Worm (Caenorhabditis elegans) whole organism, L1 larva: Measurements from ENCODE around the gene R11E3.19.

Source experiments
- ceh-90 ChIP-seq: sonication (generic microtip); optimal IDR thresholded peaks from 2 replicates; lab custom pipeline; 2016; ENCODE audit warnings: missing genetic modification characterization, missing compliant biosample characterization
- dsc-1 ChIP-seq: sonication (generic microtip); optimal IDR thresholded peaks from 2 replicates; lab custom pipeline; 2016; ENCODE audit warnings: mild to moderate bottlenecking, missing genetic modification characterization, missing compliant biosample characterization
- elt-2 ChIP-seq: sonication (generic microtip); optimal IDR thresholded peaks from 2 replicates; lab custom pipeline; 2016; ENCODE audit warnings: missing genetic modification characterization, mild to moderate bottlenecking, inconsistent platforms, missing compliant biosample characterization, missing genetic modification reagents
- elt-3 ChIP-seq, 6 experiments: fragments of 150-350 bp in 1 of 6; sonication (generic microtip); optimal IDR thresholded peaks; 2 replicates each; lab custom pipeline; 2017 to 2018; ENCODE audit warnings: missing biosample characterization in 6 of 6, missing genetic modification characterization in 6 of 6, inconsistent platforms in 1 of 6
- fkh-10 ChIP-seq: sonication (generic microtip); optimal IDR thresholded peaks from 2 replicates; lab custom pipeline; 2017; ENCODE audit warnings: missing biosample characterization, missing genetic modification reagents, missing genetic modification characterization
- lin-13 ChIP-seq: fragments of 150-350 bp; optimal IDR thresholded peaks from 2 replicates; lab custom pipeline; 2014; ENCODE audit warnings: missing biosample characterization, missing genetic modification reagents, missing genetic modification characterization
- lin-15B ChIP-seq: fragments of 150-350 bp; sonication (generic microtip); optimal IDR thresholded peaks from 3 replicates; lab custom pipeline; 2014; ENCODE audit warnings: missing biosample characterization, missing genetic modification characterization
- mab-9 ChIP-seq: fragments of 200-800 bp; sonication (Bioruptor generic); IDR thresholded peaks from 2 replicates; pipeline ENCODE4 v1.3.6; 2022; ENCODE audit warnings: missing genetic modification reagents, missing genetic modification characterization, missing compliant biosample characterization
- nhr-11 ChIP-seq: fragments of 150-350 bp; optimal IDR thresholded peaks from 2 replicates; lab custom pipeline; 2014; ENCODE audit warnings: missing biosample characterization, missing genetic modification characterization
- nhr-20 ChIP-seq: sonication (generic microtip); optimal IDR thresholded peaks from 2 replicates; lab custom pipeline; 2016; ENCODE audit warnings: mild to moderate bottlenecking, missing genetic modification characterization, missing compliant biosample characterization
- nhr-71 ChIP-seq: sonication (generic microtip); optimal IDR thresholded peaks from 2 replicates; lab custom pipeline; 2016; ENCODE audit warnings: mild to moderate bottlenecking, missing genetic modification characterization, moderate library complexity, missing compliant biosample characterization
- sox-4 ChIP-seq: sonication (generic microtip); optimal IDR thresholded peaks from 2 replicates; lab custom pipeline; 2016; ENCODE audit warnings: missing genetic modification characterization, missing compliant biosample characterization
- tbx-2 ChIP-seq: sonication (generic microtip); optimal IDR thresholded peaks from 2 replicates; lab custom pipeline; 2016; ENCODE audit warnings: missing genetic modification characterization, missing compliant biosample characterization
- unc-98 ChIP-seq: fragments of 200-800 bp; sonication (Bioruptor generic); IDR thresholded peaks from 2 replicates; pipeline ENCODE4 v1.3.6; 2022; ENCODE audit warnings: missing genetic modification characterization, missing compliant biosample characterization
- zip-4 ChIP-seq: fragments of 200-800 bp; sonication (Bioruptor generic); optimal IDR thresholded peaks from 2 replicates; lab custom pipeline; 2018; ENCODE audit warnings: mild to moderate bottlenecking, missing genetic modification characterization, moderate library complexity, missing compliant biosample characterization
- ztf-11 ChIP-seq, 2 experiments: sonication (generic microtip); optimal IDR thresholded peaks; 2 replicates each; lab custom pipeline; 2016 to 2017; ENCODE audit warnings: missing genetic modification characterization in 2 of 2, missing biosample characterization in 1 of 2, missing compliant biosample characterization in 1 of 2

R11E3.19 gene

ce11 chrIV:4725478-4725920 lies 50.4 kb downstream of the R11E3.19 start (continued):
- TF ChIP-seq fkh-10 (GFP tag; lab: Kevin White, UChicago), result peak; percentile 16
- TF ChIP-seq elt-2 (tag; lab: Kevin White, UChicago), result peak; percentile 53
- peak; percentile 81 for TF ChIP-seq tbx-2
- peak; percentile 49 for TF ChIP-seq lin-15B (tag; lab: Kevin White, UChicago)
- TF ChIP-seq mab-9 (GFP tag; lab: Robert Waterston, UW), result peak; percentile 100
- TF ChIP-seq nhr-11 (tag; lab: Kevin White, UChicago), result peak; percentile 65
- peak; percentile 83 for TF ChIP-seq nhr-20 (tag; lab: Kevin White, UChicago)
- TF ChIP-seq unc-98 (GFP tag; lab: Robert Waterston, UW), result peak; percentile 99
- TF ChIP-seq sox-4 (tag; lab: Kevin White, UChicago), result peak; percentile 81
- peak in 1 of 6 experiments; percentile 14 for TF ChIP-seq elt-3 (tag; optimal IDR thresholded peaks at IDR 0.05; lab: Kevin White, UChicago)
- TF ChIP-seq nhr-71 (tag; lab: Kevin White, UChicago), result peak; percentile 94
- peak; percentile 1 for TF ChIP-seq lin-13 (GFP tag; lab: Kevin White, UChicago)
- peak in 1 of 2 experiments; percentile 74 for TF ChIP-seq ztf-11 (tag; optimal IDR thresholded peaks at IDR 0.05; lab: Kevin White, UChicago)
- peak; percentile 89 for TF ChIP-seq dsc-1 (tag; lab: Kevin White, UChicago)
- peak; percentile 63 for TF ChIP-seq zip-4
- TF ChIP-seq ceh-90 (tag; lab: Kevin White, UChicago), result peak; percentile 66
